Worm (Caenorhabditis elegans): ENCODE measurements around the gene ears-2.

Gene ears-2

DNA sequence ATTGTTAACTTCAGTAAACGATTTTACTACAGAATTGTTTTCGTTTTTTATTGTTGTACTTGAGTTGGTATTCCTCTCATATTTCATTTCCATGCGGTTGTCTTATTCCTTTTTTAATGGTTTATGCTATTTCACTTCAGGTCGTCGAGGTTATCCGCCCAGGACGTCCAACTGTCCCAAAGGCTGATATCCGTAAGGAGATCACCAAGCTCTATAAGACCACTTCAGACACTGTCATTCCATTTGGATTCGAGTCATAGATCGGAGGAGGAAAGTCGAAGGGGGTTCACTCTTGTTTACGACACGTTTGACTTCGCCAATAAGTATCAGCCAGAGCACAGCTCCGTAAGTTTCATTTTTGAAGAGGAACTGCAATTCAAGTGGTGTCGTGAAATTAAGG lies 3.7 kb downstream of the ears-2 start, which contains the start of gene T07A9.14:
Gene T07A9.14, plus strand, starts transcription at position 124 of the 400 bp plus-strand sequence.
- no peak for TF ChIP-seq T22C8.4 (GFP tag; IDR thresholded peaks at IDR 0.05)
- TF ChIP-seq flt-1 (GFP tag; IDR thresholded peaks at IDR 0.05) = no peak
- TF ChIP-seq cog-1 (tag; optimal IDR thresholded peaks at IDR 0.05) = no peak
- TF ChIP-seq tab-1 (GFP tag; IDR thresholded peaks at IDR 0.05) = no peak

DNA sequence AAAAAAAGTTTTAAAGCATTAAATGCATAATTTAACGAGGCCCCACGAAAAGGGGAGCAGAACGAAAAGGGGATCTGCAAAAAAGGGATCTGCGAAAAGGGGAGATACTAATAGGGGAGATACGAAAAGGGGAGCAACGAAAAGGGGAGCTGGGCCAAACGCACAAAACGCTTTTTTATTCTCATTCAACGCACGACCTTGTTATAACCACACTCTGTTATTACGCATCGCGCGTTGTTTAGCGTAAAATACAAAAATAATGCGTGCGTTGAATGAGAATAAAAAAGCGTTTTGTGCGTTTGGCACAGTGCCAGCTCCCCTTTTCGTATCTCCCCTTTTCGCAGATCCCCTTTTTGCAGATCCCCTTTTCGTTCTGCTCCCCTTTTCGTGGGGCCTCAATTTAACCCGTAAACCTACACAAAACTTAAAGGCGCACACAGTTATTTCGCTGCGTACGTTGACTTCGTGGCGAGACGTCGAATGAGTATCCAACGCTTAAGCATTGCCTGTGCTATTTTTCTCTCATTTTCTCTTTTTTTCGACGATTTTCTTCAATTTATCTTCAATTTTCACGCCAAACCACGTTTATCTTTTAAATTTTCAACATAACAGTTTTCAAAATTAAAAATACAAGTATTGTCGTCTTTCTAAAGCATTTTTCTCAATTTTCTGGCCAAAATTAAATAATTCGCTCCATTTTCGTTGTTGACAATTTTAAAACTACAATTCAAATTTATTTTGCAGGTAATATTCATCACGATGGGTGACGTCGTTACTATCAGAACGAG lies 4.9 kb downstream of the ears-2 start, which contains the start of gene rps-24:
Gene rps-24, plus strand, starts transcription at position 738 of the 788 bp plus-strand sequence.
- peak; percentile 78; the same call in 1 of the 2 replicates for TF ChIP-seq tab-1 (GFP tag; IDR thresholded peaks at IDR 0.05)
- TF ChIP-seq flt-1 (GFP tag; IDR thresholded peaks at IDR 0.05) = peak; percentile 86
- peak; percentile 93 for TF ChIP-seq ztf-23 (GFP tag; IDR thresholded peaks at IDR 0.05)
- 0 out of 2 replicates have a peak, but pooled peaks have one; percentile 39 for TF ChIP-seq ref-1 (GFP tag; conservative IDR thresholded peaks at IDR 0.05)
- peak; percentile 84 for TF ChIP-seq cog-1 (tag; optimal IDR thresholded peaks at IDR 0.05)
- peak; percentile 72 for TF ChIP-seq T22C8.4 (GFP tag; IDR thresholded peaks at IDR 0.05)
- peak; percentile 87 for TF ChIP-seq klf-2 (GFP tag; conservative IDR thresholded peaks at IDR 0.05)
- peak; percentile 85 for TF ChIP-seq ztf-29 (GFP tag; IDR thresholded peaks at IDR 0.05)

DNA sequence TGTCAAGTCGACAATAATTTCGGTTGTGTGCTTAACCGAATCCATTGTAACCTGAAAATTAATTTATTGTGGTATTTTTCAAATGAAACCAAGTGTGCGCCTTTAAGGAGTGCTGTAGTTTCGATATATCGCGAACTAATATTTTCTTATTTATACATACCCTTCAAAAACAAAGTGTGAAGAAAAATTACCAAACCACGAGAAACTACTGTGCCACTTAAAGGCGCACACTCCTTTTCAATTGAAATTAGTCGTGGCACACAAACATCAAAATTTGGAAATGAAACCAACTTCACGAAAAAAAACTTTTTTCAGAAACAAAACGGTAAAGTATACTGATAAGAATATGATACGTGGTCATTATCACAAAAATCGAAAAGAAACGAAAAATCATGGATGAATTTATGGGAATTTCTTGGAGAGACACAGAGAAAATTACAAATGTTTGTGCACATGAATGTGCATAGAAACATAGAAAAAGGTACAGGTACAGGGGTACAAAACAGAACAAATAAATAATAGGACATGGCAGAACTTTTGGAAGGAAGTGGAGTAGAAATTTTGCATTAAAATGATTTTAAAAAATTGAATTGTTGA lies 7.0 kb downstream of the ears-2 start, which contains the start of gene spl-1:
Gene spl-1, minus strand, starts transcription at position 51 of the 597 bp plus-strand sequence.
- no peak for TF ChIP-seq klf-2 (GFP tag; conservative IDR thresholded peaks at IDR 0.05)
- TF ChIP-seq tab-1 (GFP tag; IDR thresholded peaks at IDR 0.05) = no peak
- no peak for TF ChIP-seq ztf-23 (GFP tag; IDR thresholded peaks at IDR 0.05)
- no peak for TF ChIP-seq ref-1 (GFP tag; conservative IDR thresholded peaks at IDR 0.05)
- no peak for TF ChIP-seq T22C8.4 (GFP tag; IDR thresholded peaks at IDR 0.05)
- TF ChIP-seq med-1 (GFP tag; optimal IDR thresholded peaks at IDR 0.05; ENCODE audit: insufficient read depth) = no peak
- TF ChIP-seq ztf-29 (GFP tag; IDR thresholded peaks at IDR 0.05) = no peak
- no peak for TF ChIP-seq flt-1 (GFP tag; IDR thresholded peaks at IDR 0.05)
- no peak for TF ChIP-seq cog-1 (tag; optimal IDR thresholded peaks at IDR 0.05)

DNA sequence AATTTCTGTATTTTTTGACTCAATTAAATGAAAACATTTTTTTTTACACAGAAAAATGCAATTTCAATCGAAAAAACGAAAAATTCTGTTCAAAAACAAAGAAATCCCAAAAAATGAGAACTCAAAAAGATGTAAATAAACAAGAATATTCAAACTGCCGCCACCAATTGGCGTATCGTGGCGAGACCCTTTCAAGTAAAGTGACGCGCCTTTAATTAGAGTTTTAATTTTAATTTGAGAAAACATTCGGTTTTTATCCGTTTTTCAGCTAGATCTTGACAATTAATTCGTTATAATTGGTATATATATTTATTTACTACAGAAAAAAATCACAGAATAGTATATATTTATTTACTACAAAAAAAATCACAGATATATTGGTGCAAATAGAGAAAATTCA lies 10.7 kb downstream of the ears-2 start:
- TF ChIP-seq ztf-23 (GFP tag; IDR thresholded peaks at IDR 0.05) (no peak), med-1 (GFP tag; optimal IDR thresholded peaks at IDR 0.05; ENCODE audit: insufficient read depth) (no peak), tab-1 (GFP tag; IDR thresholded peaks at IDR 0.05) (no peak), flt-1 (GFP tag; IDR thresholded peaks at IDR 0.05) (no peak), T22C8.4 (GFP tag; IDR thresholded peaks at IDR 0.05) (no peak), ref-1 (GFP tag; conservative IDR thresholded peaks at IDR 0.05) (no peak), ztf-29 (GFP tag; IDR thresholded peaks at IDR 0.05) (no peak)

DNA sequence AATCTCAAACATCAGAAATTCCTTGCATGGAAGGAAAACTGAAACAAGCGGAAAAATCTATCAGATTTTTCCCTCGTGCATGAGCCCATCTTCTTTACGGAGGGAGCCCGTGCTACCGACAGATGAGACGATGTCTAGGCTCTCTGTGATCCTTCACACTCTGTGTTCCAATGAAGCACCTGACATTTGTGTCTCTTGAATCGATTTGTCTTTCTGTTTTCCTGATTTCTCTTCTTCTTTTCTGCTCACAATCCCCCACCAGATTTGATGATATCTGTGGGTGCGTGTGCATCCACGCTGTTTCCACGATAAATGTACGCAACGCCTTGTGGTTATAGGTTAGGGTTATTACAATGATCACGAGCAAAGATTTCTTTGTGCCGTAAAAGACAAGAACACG lies 11.4 kb downstream of the ears-2 start:
- TF ChIP-seq klf-2 (GFP tag; conservative IDR thresholded peaks at IDR 0.05) = no peak
- TF ChIP-seq ztf-29 (GFP tag; IDR thresholded peaks at IDR 0.05) = no peak
- no peak for TF ChIP-seq med-1 (GFP tag; optimal IDR thresholded peaks at IDR 0.05; ENCODE audit: insufficient read depth)
- no peak for TF ChIP-seq flt-1 (GFP tag; IDR thresholded peaks at IDR 0.05)
- TF ChIP-seq tab-1 (GFP tag; IDR thresholded peaks at IDR 0.05) = no peak
- no peak for TF ChIP-seq ref-1 (GFP tag; conservative IDR thresholded peaks at IDR 0.05)
- no peak for TF ChIP-seq T22C8.4 (GFP tag; IDR thresholded peaks at IDR 0.05)
- TF ChIP-seq cog-1 (tag; optimal IDR thresholded peaks at IDR 0.05) = no peak
- no peak for TF ChIP-seq ztf-23 (GFP tag; IDR thresholded peaks at IDR 0.05)

DNA sequence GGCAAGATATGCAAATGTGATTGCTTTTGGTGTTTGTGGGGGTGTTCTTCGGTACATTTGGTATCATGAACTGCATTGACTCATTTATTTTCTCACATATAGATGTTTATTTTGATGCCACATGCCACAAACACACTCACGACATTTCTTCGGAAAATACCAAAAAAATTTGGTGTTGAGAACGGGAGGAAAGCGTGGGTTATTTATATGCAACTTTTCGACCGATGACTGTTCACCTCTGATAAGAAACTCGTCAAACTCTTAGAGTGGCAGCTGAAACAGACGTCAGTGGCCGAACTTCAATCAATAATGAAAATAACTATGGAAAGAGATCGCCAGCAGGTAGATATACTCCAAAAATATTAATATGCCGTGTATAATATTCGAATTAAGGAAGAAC lies 11.9 kb downstream of the ears-2 start:
- TF ChIP-seq med-1 (GFP tag; optimal IDR thresholded peaks at IDR 0.05; ENCODE audit: insufficient read depth) (no peak), T22C8.4 (GFP tag; IDR thresholded peaks at IDR 0.05) (no peak), flt-1 (GFP tag; IDR thresholded peaks at IDR 0.05) (no peak), ztf-29 (GFP tag; IDR thresholded peaks at IDR 0.05) (no peak), cog-1 (tag; optimal IDR thresholded peaks at IDR 0.05) (no peak), ztf-23 (GFP tag; IDR thresholded peaks at IDR 0.05) (no peak), ref-1 (GFP tag; conservative IDR thresholded peaks at IDR 0.05) (no peak), klf-2 (GFP tag; conservative IDR thresholded peaks at IDR 0.05) (no peak), tab-1 (GFP tag; IDR thresholded peaks at IDR 0.05) (no peak)

DNA sequence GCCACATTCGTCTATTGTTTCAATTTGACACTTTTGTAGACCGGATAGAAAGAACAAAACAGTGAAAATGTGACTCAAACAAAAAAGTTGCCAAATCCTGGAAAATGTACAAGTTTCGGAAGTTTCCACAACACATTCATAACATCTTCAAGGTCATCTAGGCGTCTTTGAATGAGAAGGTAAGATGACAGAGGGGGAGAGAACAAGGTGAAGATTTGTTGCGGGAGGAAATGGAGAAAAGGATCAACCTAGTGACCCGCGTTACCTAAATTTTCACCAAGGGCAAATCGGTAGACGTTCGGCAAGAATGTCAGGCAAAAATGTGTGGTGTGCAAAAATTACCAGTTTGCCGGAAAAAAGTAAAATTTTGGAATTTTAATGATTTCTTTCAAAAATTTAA lies 12.5 kb downstream of the ears-2 start:
- TF ChIP-seq T22C8.4 (GFP tag; IDR thresholded peaks at IDR 0.05) (no peak), ref-1 (GFP tag; conservative IDR thresholded peaks at IDR 0.05) (no peak), ztf-23 (GFP tag; IDR thresholded peaks at IDR 0.05) (no peak), cog-1 (tag; optimal IDR thresholded peaks at IDR 0.05) (no peak), flt-1 (GFP tag; IDR thresholded peaks at IDR 0.05) (no peak), klf-2 (GFP tag; conservative IDR thresholded peaks at IDR 0.05) (no peak), med-1 (GFP tag; optimal IDR thresholded peaks at IDR 0.05; ENCODE audit: insufficient read depth) (no peak), ztf-29 (GFP tag; IDR thresholded peaks at IDR 0.05) (no peak), tab-1 (GFP tag; IDR thresholded peaks at IDR 0.05) (no peak)

DNA sequence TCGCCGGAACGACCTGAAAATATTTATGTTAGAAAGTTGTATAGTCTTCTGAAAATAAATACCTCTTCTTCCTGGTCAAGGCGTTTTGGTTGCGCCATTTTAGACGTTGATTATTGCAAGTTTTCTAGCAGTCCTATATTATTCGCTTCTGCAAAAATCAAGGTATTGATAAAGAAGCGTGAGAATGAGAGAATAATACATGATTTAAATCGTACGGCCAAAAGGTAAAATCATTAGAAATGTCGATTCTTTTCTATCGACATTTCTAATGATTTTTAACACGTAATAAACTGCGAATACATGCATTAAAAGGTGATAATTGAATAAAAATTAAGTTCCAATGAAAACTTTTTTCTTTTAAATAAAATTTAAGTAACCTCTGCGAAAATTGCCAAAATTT lies 14.4 kb downstream of the ears-2 start, which contains the start of gene fln-1:
Gene fln-1, minus strand, starts transcription at position 101 of the 400 bp plus-strand sequence.
- TF ChIP-seq ref-1 (GFP tag; conservative IDR thresholded peaks at IDR 0.05) = no peak
- TF ChIP-seq flt-1 (GFP tag; IDR thresholded peaks at IDR 0.05) = no peak
- no peak for TF ChIP-seq ztf-29 (GFP tag; IDR thresholded peaks at IDR 0.05)
- TF ChIP-seq ztf-23 (GFP tag; IDR thresholded peaks at IDR 0.05) = no peak
- TF ChIP-seq tab-1 (GFP tag; IDR thresholded peaks at IDR 0.05) = no peak
- no peak for TF ChIP-seq klf-2 (GFP tag; conservative IDR thresholded peaks at IDR 0.05)
- TF ChIP-seq T22C8.4 (GFP tag; IDR thresholded peaks at IDR 0.05) = no peak
- no peak for TF ChIP-seq cog-1 (tag; optimal IDR thresholded peaks at IDR 0.05)
- no peak for TF ChIP-seq med-1 (GFP tag; optimal IDR thresholded peaks at IDR 0.05; ENCODE audit: insufficient read depth)

DNA sequence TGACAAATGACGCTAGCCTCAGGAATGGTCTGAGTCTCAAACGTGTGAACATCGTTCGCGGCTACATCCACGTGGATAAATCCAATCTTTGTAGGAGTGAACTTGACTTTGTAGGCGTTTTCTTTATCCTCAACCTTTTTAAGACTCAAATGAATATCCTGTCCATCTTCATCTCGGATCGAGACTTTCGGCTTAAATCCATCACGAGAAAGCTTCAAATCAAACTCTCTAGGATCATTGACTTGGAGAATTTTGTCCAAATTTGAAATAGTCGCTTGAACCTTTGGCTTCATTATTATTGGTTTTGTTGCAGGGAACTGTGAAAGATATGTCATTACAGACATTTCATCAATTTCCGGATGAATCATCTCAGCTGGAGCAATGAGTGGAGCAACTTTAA lies 16.3 kb downstream of the ears-2 start:
- TF ChIP-seq flt-1 (GFP tag; IDR thresholded peaks at IDR 0.05) (no peak), ztf-23 (GFP tag; IDR thresholded peaks at IDR 0.05) (no peak)
